Fruit fly (Drosophila melanogaster) whole organism, pupa: ENCODE measurements around the gene Der-2.

Source experiments
- CG10348 ChIP-seq: fragments of 200-800 bp; sonication (Bioruptor generic); IDR thresholded peaks from 2 replicates; pipeline ENCODE4 v1.3.6; 2022; ENCODE audit warnings: missing biosample characterization, missing genetic modification characterization
- CG12605 ChIP-seq: fragments of 200-800 bp; sonication (Bioruptor generic); IDR thresholded peaks from 2 replicates; pipeline ENCODE4 v1.3.6; 2022; ENCODE audit warnings: missing biosample characterization, missing genetic modification characterization
- CG13204 ChIP-seq: fragments of 200-800 bp; sonication (Bioruptor generic); optimal IDR thresholded peaks from 2 replicates; lab custom pipeline; 2018; ENCODE audit warnings: missing biosample characterization, mild to moderate bottlenecking, missing genetic modification characterization, moderate library complexity
- CG14655 ChIP-seq: fragments of 200-800 bp; sonication (Bioruptor generic); optimal IDR thresholded peaks from 3 replicates; lab custom pipeline; 2017; ENCODE audit warnings: mild to moderate bottlenecking, missing biosample characterization, missing genetic modification reagents, missing genetic modification characterization
- CG15710 ChIP-seq: fragments of 200-800 bp; sonication (Bioruptor generic); optimal IDR thresholded peaks from 2 replicates; lab custom pipeline; 2018; ENCODE audit warnings: missing biosample characterization, mild to moderate bottlenecking, missing genetic modification characterization, moderate library complexity
- CG17806 ChIP-seq: fragments of 200-800 bp; sonication (Bioruptor generic); optimal IDR thresholded peaks from 2 replicates; lab custom pipeline; 2018; ENCODE audit warnings: missing biosample characterization, mild to moderate bottlenecking, missing genetic modification characterization, moderate library complexity
- CG32121 ChIP-seq: fragments of 200-800 bp; sonication (Bioruptor generic); IDR thresholded peaks from 2 replicates; pipeline ENCODE4 v1.3.6; 2022; ENCODE audit warnings: missing biosample characterization, missing genetic modification characterization
- CG34367 ChIP-seq: fragments of 200-800 bp; sonication (Bioruptor generic); optimal IDR thresholded peaks from 2 replicates; lab custom pipeline; 2018; ENCODE audit warnings: missing biosample characterization, mild to moderate bottlenecking, missing genetic modification characterization
- CG4496 ChIP-seq: fragments of 200-800 bp; sonication (Bioruptor generic); IDR thresholded peaks from 3 replicates; pipeline ENCODE4 v1.3.6; 2022; ENCODE audit warnings: missing biosample characterization, missing genetic modification characterization
- CG8159 ChIP-seq: fragments of 200-800 bp; sonication (Bioruptor generic); optimal IDR thresholded peaks from 3 replicates; lab custom pipeline; 2018; ENCODE audit warnings: missing biosample characterization, mild to moderate bottlenecking, missing genetic modification characterization, moderate library complexity
- CG8301 ChIP-seq: fragments of 200-800 bp; sonication (Bioruptor generic); optimal IDR thresholded peaks from 2 replicates; lab custom pipeline; 2018; ENCODE audit warnings: missing biosample characterization, mild to moderate bottlenecking, missing genetic modification characterization
- CG9948 ChIP-seq: fragments of 200-800 bp; sonication (Bioruptor generic); optimal IDR thresholded peaks from 2 replicates; lab custom pipeline; 2018; ENCODE audit warnings: missing biosample characterization, mild to moderate bottlenecking, missing genetic modification characterization, moderate library complexity
- D1 ChIP-seq: fragments of 200-800 bp; sonication (Bioruptor generic); optimal IDR thresholded peaks from 2 replicates; lab custom pipeline; 2018; ENCODE audit warnings: missing biosample characterization, mild to moderate bottlenecking, missing genetic modification characterization, moderate library complexity
- EcR ChIP-seq: fragments of 200-800 bp; sonication (Bioruptor generic); optimal IDR thresholded peaks from 3 replicates; lab custom pipeline; 2019; ENCODE audit warnings: missing biosample characterization, missing genetic modification characterization, mild to moderate bottlenecking, moderate library complexity, missing genetic modification reagents
- Ets98B ChIP-seq: fragments of 200-800 bp; sonication (Bioruptor generic); IDR thresholded peaks from 2 replicates; pipeline ENCODE4 v1.3.6; 2022; ENCODE audit warnings: missing biosample characterization, missing genetic modification characterization
- Pif1A ChIP-seq: fragments of 200-800 bp; sonication (Bioruptor generic); optimal IDR thresholded peaks from 3 replicates; lab custom pipeline; 2016; ENCODE audit warnings: missing biosample characterization, missing genetic modification characterization
- Pif1B ChIP-seq: fragments of 200-800 bp; sonication (Bioruptor generic); optimal IDR thresholded peaks from 3 replicates; lab custom pipeline; 2016; ENCODE audit warnings: missing biosample characterization, missing genetic modification characterization
- Snoo ChIP-seq: fragments of 200-800 bp; sonication (Bioruptor generic); optimal IDR thresholded peaks from 3 replicates; lab custom pipeline; 2017; ENCODE audit warnings: missing biosample characterization, mild to moderate bottlenecking, missing genetic modification characterization, inconsistent platforms
- fd96Ca ChIP-seq: fragments of 200-800 bp; sonication (Bioruptor generic); IDR thresholded peaks from 3 replicates; pipeline ENCODE4 v1.3.6; 2022; ENCODE audit warnings: missing biosample characterization, missing genetic modification characterization
- gl ChIP-seq: fragments of 200-800 bp; sonication (Bioruptor generic); optimal IDR thresholded peaks from 2 replicates; lab custom pipeline; 2018; ENCODE audit warnings: missing biosample characterization, mild to moderate bottlenecking, missing genetic modification characterization
- rn ChIP-seq: fragments of 200-800 bp; sonication (Bioruptor generic); IDR thresholded peaks from 2 replicates; pipeline ENCODE4 v1.3.6; 2022; ENCODE audit warnings: missing biosample characterization, missing genetic modification characterization

Gene Der-2

DNA sequence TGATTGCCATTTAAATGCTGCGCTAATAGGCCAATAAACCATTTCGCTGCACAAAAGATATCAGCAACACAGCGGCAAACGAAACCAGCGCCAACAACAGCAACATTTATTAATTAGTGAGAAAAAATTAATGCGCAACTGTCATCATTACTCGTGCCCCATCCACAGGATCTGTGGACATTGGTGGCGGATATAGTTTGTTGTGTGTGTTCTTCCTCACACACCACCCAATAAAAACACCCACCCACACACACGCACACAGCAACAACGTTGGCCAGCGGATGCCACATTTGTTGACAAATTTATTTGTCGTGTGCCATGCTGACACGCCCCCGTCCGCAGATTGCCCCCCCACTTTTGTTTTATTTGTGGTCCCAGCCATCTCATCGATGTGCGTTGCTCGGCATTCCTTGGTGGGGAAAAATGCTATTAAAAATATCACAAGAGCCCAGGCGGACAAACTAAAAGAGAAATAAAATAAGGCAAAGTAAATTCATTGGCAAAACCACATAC lies 34.2 kb upstream of the Der-2 start:
- TF ChIP-seq CG32121, result no peak
- TF ChIP-seq CG13204 (GFP tag; lab: Kevin White, UChicago), result no peak
- TF ChIP-seq CG17806 (tag; lab: Kevin White, UChicago), result no peak
- TF ChIP-seq CG14655 (GFP tag; lab: Kevin White, UChicago), result no peak
- TF ChIP-seq CG8301 (tag; lab: Kevin White, UChicago), result no peak
- TF ChIP-seq, all 21 proteins: peak for 0

DNA sequence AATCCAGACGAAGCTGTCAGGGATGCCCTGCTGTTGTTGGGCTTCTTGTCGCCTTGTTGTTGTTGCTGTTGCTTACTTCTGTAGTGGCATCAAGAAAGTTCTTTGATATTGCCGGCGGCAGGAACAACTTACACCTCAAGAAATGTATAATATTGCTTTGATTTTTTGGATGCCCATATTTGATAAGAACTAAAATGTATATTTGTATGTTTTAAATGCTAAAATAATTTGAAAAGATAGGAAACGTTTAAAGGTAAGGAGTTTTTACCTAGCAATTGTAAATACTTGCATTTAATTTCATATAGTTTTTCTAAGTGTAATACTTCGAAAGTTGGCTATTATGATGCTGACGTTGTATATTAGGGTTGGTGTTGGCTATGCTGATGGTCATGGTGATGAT lies 26.1 kb upstream of the Der-2 start:
- TF ChIP-seq CG34367 (tag; lab: Kevin White, UChicago), result no peak
- TF ChIP-seq Ets98B (GFP tag; lab: Robert Waterston, UW), result no peak
- TF ChIP-seq CG15710 (tag; lab: Kevin White, UChicago), result no peak
- TF ChIP-seq D1 (tag; lab: Kevin White, UChicago), result no peak
- no peak for TF ChIP-seq CG9948 (tag; lab: Kevin White, UChicago)
- no peak for TF ChIP-seq CG13204 (GFP tag; lab: Kevin White, UChicago)
- TF ChIP-seq CG8159, result no peak
- TF ChIP-seq CG10348, result no peak
- TF ChIP-seq EcR (GFP tag; lab: Kevin White, UChicago), result no peak
- no peak for TF ChIP-seq CG4496 (GFP tag; lab: Robert Waterston, UW)
- no peak for TF ChIP-seq Pif1B (GFP tag; lab: Kevin White, UChicago)
- no peak for TF ChIP-seq Pif1A
- no peak for TF ChIP-seq fd96Ca (GFP tag; lab: Robert Waterston, UW)
- TF ChIP-seq rn (GFP tag; lab: Robert Waterston, UW), result no peak
- no peak for TF ChIP-seq CG8301 (tag; lab: Kevin White, UChicago)
- TF ChIP-seq CG12605 (GFP tag; lab: Robert Waterston, UW), result no peak

DNA sequence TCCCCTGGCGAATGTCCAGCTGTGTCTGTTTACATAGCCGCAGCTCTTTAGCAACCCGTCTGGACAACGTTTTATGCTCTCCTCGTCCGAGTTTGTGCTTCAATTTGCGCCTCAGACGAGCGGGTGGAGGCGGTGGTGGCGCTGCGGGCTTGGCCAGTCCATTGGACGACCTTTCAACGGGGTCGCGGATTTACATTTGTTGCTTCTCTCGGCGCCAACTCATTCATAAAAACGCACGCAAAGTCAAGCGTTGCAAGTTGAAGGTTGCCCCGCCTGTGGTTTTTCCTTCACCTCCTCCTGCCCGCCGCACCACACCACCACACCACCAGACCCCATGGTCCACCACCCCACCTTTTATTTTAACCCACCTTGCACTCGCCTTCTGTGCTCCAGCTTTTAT lies 23.7 kb upstream of the Der-2 start:
- no peak for TF ChIP-seq CG17806 (tag; lab: Kevin White, UChicago)
- no peak for TF ChIP-seq gl (tag; lab: Kevin White, UChicago)
- peak; percentile 45 for TF ChIP-seq CG13204 (GFP tag; lab: Kevin White, UChicago)
- peak; percentile 56 for TF ChIP-seq EcR (GFP tag; lab: Kevin White, UChicago)

DNA sequence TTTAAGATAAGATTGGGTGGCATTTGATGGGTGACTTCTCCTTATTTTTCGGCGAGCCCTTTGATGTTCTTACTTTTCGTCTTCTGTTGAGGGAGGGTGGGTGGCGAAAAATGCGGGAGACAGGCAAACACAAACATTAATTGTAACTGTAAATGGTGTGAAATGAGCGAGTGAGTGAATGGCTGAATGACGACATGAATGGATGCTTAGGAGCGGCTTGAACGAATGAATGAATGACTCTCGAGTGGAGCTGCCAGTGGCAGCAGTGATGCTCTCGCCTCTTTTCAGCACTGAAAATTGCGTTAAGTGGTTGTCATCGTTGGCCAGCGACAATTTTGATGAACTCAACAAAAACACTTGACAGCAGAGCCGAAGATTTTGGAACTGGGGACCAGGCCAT lies 20.5 kb upstream of the Der-2 start:
- TF ChIP-seq rn (GFP tag; lab: Robert Waterston, UW) (no peak), CG8301 (tag; lab: Kevin White, UChicago) (no peak), CG15710 (tag; lab: Kevin White, UChicago) (no peak), CG8159 (no peak), CG14655 (GFP tag; lab: Kevin White, UChicago) (no peak), CG4496 (GFP tag; lab: Robert Waterston, UW) (no peak), CG9948 (tag; lab: Kevin White, UChicago) (no peak), Snoo (no peak), CG13204 (GFP tag; lab: Kevin White, UChicago) (no peak), CG10348 (no peak), Pif1A (no peak)

DNA sequence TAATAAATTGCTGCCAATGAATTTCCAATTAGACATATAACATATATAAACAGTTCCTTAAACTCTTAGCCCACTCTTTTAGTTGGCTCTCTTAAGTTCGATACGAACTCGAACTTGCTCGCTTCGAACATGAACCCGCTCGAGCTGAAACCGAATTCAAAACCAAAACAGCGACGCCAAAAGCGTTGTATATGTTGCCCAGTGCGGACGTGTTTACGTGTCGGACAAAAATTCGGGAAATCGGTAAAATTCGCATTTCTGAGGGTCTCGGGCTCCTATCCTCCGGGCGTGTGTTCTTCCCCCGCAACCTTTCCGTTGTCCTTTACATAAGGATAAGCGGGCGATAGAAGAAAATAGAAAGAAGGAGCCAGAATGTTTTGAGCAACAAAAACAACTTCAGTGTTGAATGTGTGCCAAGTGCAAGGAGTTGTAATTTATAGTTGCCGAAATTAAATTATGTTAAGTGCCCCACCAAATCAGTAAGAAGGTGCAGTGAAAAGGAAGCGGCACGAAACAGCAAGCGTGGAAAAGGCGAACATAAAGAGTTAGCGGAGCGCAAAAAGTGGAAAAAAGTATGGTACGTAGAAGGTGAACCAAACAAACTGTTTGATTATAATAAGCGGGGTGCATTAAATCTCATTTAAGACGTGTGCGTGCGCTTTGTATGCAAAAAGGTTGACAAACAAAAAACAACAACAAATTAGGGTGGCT lies 18.7 kb upstream of the Der-2 start, which contains the start of gene CG42342:
TSS of gene CG42342 (plus strand) at position 176 of the 711 bp plus-strand sequence.
- TF ChIP-seq CG14655 (GFP tag; lab: Kevin White, UChicago), result no peak
- no peak for TF ChIP-seq CG9948 (tag; lab: Kevin White, UChicago)
- no peak for TF ChIP-seq Pif1B (GFP tag; lab: Kevin White, UChicago)
- TF ChIP-seq CG34367 (tag; lab: Kevin White, UChicago), result no peak
- TF ChIP-seq fd96Ca (GFP tag; lab: Robert Waterston, UW), result no peak
- no peak for TF ChIP-seq CG8159
- peak; percentile 12; the same call in 1 of the 2 replicates for TF ChIP-seq CG12605 (GFP tag; lab: Robert Waterston, UW)
- no peak for TF ChIP-seq CG15710 (tag; lab: Kevin White, UChicago)
- peak; percentile 8 for TF ChIP-seq CG13204 (GFP tag; lab: Kevin White, UChicago)
- TF ChIP-seq CG17806 (tag; lab: Kevin White, UChicago), result no peak

DNA sequence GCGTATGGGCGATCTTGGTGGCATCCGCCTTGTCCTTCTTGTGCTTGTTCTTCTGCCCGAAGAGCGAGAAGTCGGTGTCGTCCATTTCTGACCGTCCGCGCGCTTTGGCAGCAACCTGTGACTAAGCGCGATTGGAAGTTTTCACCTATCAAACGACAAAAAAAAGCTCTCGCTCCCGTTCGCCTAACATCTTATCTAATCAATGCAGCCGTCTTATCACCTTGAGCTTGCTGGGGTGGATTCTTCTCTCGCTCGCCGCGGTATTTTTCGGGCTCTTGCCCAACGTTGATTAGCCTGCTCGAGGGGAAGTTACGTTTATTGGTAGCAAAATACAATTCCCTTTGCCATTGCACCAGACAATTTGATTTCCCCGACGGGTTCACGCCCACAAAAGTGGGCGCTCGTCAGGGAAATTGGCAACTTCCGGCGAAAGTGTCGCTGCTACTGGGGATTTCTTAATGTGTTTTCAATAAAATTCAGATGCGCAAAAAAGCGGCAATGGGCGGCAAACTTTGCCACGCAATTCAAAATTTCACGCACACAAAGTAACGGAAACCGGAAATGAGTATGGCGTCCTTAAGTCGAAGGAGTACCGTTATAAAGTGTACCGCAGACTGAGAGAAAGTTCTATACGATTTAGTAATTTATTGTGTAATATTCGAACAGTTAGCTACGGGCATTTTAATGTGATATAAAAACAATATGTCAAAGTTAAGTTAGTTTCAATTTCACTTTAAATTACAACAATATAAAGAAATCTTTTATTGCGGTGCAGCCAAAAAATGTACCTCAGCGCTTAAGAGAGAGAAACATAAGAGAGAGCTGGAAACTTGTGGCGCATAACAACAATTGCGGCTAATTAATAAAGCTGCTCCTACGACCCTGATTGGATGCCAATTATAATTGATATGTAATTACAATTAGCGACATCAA lies 17.2 kb upstream of the Der-2 start, which contains the start of gene Decay:
TSS of gene Decay (minus strand) at position 132 of the 933 bp plus-strand sequence.
- TF ChIP-seq CG4496 (GFP tag; lab: Robert Waterston, UW) (0 out of 3 replicates have a peak, but pooled peaks have one; percentile 8), Snoo (peak; percentile 34), Pif1A (peak; percentile 54), CG12605 (GFP tag; lab: Robert Waterston, UW) (no peak), CG8301 (tag; lab: Kevin White, UChicago) (peak; percentile 37), gl (tag; lab: Kevin White, UChicago) (no peak), CG14655 (GFP tag; lab: Kevin White, UChicago) (peak; percentile 29), CG17806 (tag; lab: Kevin White, UChicago) (no peak), Pif1B (GFP tag; lab: Kevin White, UChicago) (peak; percentile 14), fd96Ca (GFP tag; lab: Robert Waterston, UW) (no peak)
